Worm (Caenorhabditis elegans): ENCODE results near the gene unc-5.
A peak's percentile ranks its signal among the peaks of the same experiment; 100 is the strongest.

Gene unc-5

ce11 chrIV:5565105-5565504, 37.0 kb upstream of the unc-5 start (continued):
- TF ChIP-seq fkh-4 (tag; optimal IDR thresholded peaks at IDR 0.05; ENCODE audit: borderline replicate concordance) (no peak), mep-1 (tag; optimal IDR thresholded peaks at IDR 0.05) (peak; percentile 71), nhr-85 (tag) (peak; percentile 36)

ce11 chrIV:5564293-5564692, 36.2 kb upstream of the unc-5 start:
- peak; percentile 69 for TF ChIP-seq nhr-85 (tag)
- no peak for TF ChIP-seq efl-3 (GFP tag; optimal IDR thresholded peaks at IDR 0.05)
- TF ChIP-seq elt-2 (tag; optimal IDR thresholded peaks at IDR 0.05), result no peak
- no peak for TF ChIP-seq snu-23 (GFP tag; optimal IDR thresholded peaks at IDR 0.05)
- TF ChIP-seq mdl-1 (tag; optimal IDR thresholded peaks at IDR 0.05), result no peak
- peak; percentile 1 for TF ChIP-seq lin-14 (GFP tag; optimal IDR thresholded peaks at IDR 0.05)
- TF ChIP-seq unc-30 (tag; optimal IDR thresholded peaks at IDR 0.05), result no peak
- TF ChIP-seq swsn-7 (tag; optimal IDR thresholded peaks at IDR 0.05), result no peak
- no peak for TF ChIP-seq ztf-11 (tag; optimal IDR thresholded peaks at IDR 0.05)
- no peak for TF ChIP-seq mef-2 (tag; optimal IDR thresholded peaks at IDR 0.05)
- TF ChIP-seq efl-1 (optimal IDR thresholded peaks at IDR 0.05), result no peak
- peak in 1 of 2 experiments; percentile 7 for TF ChIP-seq efl-1 (GFP tag; optimal IDR thresholded peaks at IDR 0.05 in 1 of 2)
- TF ChIP-seq pag-3 (tag; optimal IDR thresholded peaks at IDR 0.05; ENCODE audit: borderline replicate concordance, insufficient read depth), result no peak
- no peak for TF ChIP-seq unc-62 (GFP tag; optimal IDR thresholded peaks at IDR 0.05)
- peak; percentile 33 for TF ChIP-seq mep-1 (tag; optimal IDR thresholded peaks at IDR 0.05)
- no peak for TF ChIP-seq tlp-1 (tag; optimal IDR thresholded peaks at IDR 0.05)
- no peak for TF ChIP-seq hlh-17 (GFP tag; optimal IDR thresholded peaks at IDR 0.05; ENCODE audit: borderline replicate concordance)
- no peak for TF ChIP-seq xbp-1 (tag; optimal IDR thresholded peaks at IDR 0.05)
- no peak for TF ChIP-seq C04F5.9 (tag; optimal IDR thresholded peaks at IDR 0.05)
- TF ChIP-seq nhr-47 (tag; optimal IDR thresholded peaks at IDR 0.05), result no peak
- peak; percentile 76 for TF ChIP-seq blmp-1 (tag; optimal IDR thresholded peaks at IDR 0.05)
- no peak for TF ChIP-seq unc-98 (GFP tag; IDR thresholded peaks at IDR 0.05)

ce11 chrIV:5563280-5563679, 35.1 kb upstream of the unc-5 start:
- peak; percentile 58 for TF ChIP-seq nhr-71 (tag; optimal IDR thresholded peaks at IDR 0.05)
- peak; percentile 24 for TF ChIP-seq lin-13 (GFP tag; optimal IDR thresholded peaks at IDR 0.05)
- no peak for TF ChIP-seq grh-1 (GFP tag; IDR thresholded peaks at IDR 0.05)
- no peak for TF ChIP-seq unc-86 (tag; optimal IDR thresholded peaks at IDR 0.05)
- no peak for TF ChIP-seq dsc-1 (tag; optimal IDR thresholded peaks at IDR 0.05)
- TF ChIP-seq nhr-90 (tag; optimal IDR thresholded peaks at IDR 0.05; ENCODE audit: poor library complexity), result peak; percentile 45
- TF ChIP-seq ceh-82 (tag; optimal IDR thresholded peaks at IDR 0.05), result peak in 1 of 3 experiments; percentile 1
- TF ChIP-seq lsy-2 (tag; optimal IDR thresholded peaks at IDR 0.05), result peak in 1 of 2 experiments; percentile 34
- no peak for TF ChIP-seq ztf-11 (tag; optimal IDR thresholded peaks at IDR 0.05)
- peak in 1 of 2 experiments; percentile 4 for TF ChIP-seq efl-1 (optimal IDR thresholded peaks at IDR 0.05)
- TF ChIP-seq efl-1 (GFP tag; optimal IDR thresholded peaks at IDR 0.05 in 1 of 2), result peak in 1 of 2 experiments; percentile 85
- peak; percentile 41 for TF ChIP-seq snu-23 (GFP tag; optimal IDR thresholded peaks at IDR 0.05)
- TF ChIP-seq blmp-1 (tag; optimal IDR thresholded peaks at IDR 0.05), result peak; percentile 68
- peak; percentile 40 for TF ChIP-seq nhr-20 (tag; optimal IDR thresholded peaks at IDR 0.05)
- TF ChIP-seq sup-37 (GFP tag; optimal IDR thresholded peaks at IDR 0.05), result no peak
- peak; percentile 83 for TF ChIP-seq mep-1 (tag; optimal IDR thresholded peaks at IDR 0.05)
- peak; percentile 11 to 12 (median 12) for TF ChIP-seq dpl-1 (GFP tag; optimal IDR thresholded peaks at IDR 0.05)
- TF ChIP-seq lin-39 (tag; optimal IDR thresholded peaks at IDR 0.05), result no peak
- peak; percentile 63 for TF ChIP-seq lin-14 (GFP tag; optimal IDR thresholded peaks at IDR 0.05)
- TF ChIP-seq skn-1 (tag; optimal IDR thresholded peaks at IDR 0.05), result no peak
- TF ChIP-seq nhr-47 (tag; optimal IDR thresholded peaks at IDR 0.05), result peak; percentile 1
- peak; percentile 88 for TF ChIP-seq nhr-85 (tag)

Data from whole organism, L1 larva.